Worm (Caenorhabditis elegans) whole organism, L1 larva: Measurements from ENCODE around the gene srz-29.

Experiments
- elt-2 ChIP-seq: sonication (generic microtip); optimal IDR thresholded peaks from 2 replicates; lab custom pipeline; 2016; ENCODE audit warnings: missing genetic modification characterization, mild to moderate bottlenecking, inconsistent platforms, missing compliant biosample characterization, missing genetic modification reagents
- elt-3 ChIP-seq, 6 experiments: fragments of 150-350 bp in 1 of 6; sonication (generic microtip); optimal IDR thresholded peaks; 2 replicates each; lab custom pipeline; 2017 to 2018; ENCODE audit warnings: missing biosample characterization in 6 of 6, missing genetic modification characterization in 6 of 6, inconsistent platforms in 1 of 6
- grh-1 ChIP-seq: fragments of 200-800 bp; sonication (Bioruptor generic); IDR thresholded peaks from 2 replicates; pipeline ENCODE4 v1.3.6; 2022; ENCODE audit warnings: missing genetic modification reagents, missing genetic modification characterization, missing compliant biosample characterization
- lin-39 ChIP-seq: fragments of 150-350 bp; optimal IDR thresholded peaks from 2 replicates; lab custom pipeline; 2014; ENCODE audit warnings: missing biosample characterization, missing genetic modification reagents, missing genetic modification characterization
- mdl-1 ChIP-seq, 2 experiments: fragments of 150-350 bp; optimal IDR thresholded peaks; 2 replicates each; lab custom pipeline; 2014 to 2017; ENCODE audit warnings: missing biosample characterization in 2 of 2, missing genetic modification characterization in 2 of 2, inconsistent platforms in 1 of 2
- nhr-12 ChIP-seq: sonication (generic microtip); optimal IDR thresholded peaks from 2 replicates; lab custom pipeline; 2017; ENCODE audit warnings: missing biosample characterization, missing genetic modification characterization
- sox-4 ChIP-seq: sonication (generic microtip); optimal IDR thresholded peaks from 2 replicates; lab custom pipeline; 2016; ENCODE audit warnings: missing genetic modification characterization, missing compliant biosample characterization
- sup-37 ChIP-seq: fragments of 200-800 bp; sonication (Bioruptor generic); optimal IDR thresholded peaks from 2 replicates; lab custom pipeline; 2018; ENCODE audit warnings: mild to moderate bottlenecking, missing genetic modification characterization, missing compliant biosample characterization
- unc-62 ChIP-seq: fragments of 150-350 bp; optimal IDR thresholded peaks from 2 replicates; lab custom pipeline; 2014; ENCODE audit warnings: missing biosample characterization, missing genetic modification reagents, missing genetic modification characterization
- ztf-11 ChIP-seq, 2 experiments: sonication (generic microtip); optimal IDR thresholded peaks; 2 replicates each; lab custom pipeline; 2016 to 2017; ENCODE audit warnings: missing genetic modification characterization in 2 of 2, missing biosample characterization in 1 of 2, missing compliant biosample characterization in 1 of 2

ce11 chrIV:13645823-13646222 lies at the start of gene srz-29:
- no peak for TF ChIP-seq unc-62 (GFP tag; lab: Kevin White, UChicago)
- no peak for TF ChIP-seq ztf-11 (tag; optimal IDR thresholded peaks at IDR 0.05; lab: Kevin White, UChicago)
- no peak for TF ChIP-seq sup-37 (GFP tag; lab: Kevin White, UChicago)
- TF ChIP-seq elt-2, result no peak
- TF ChIP-seq grh-1, result no peak
- no peak for TF ChIP-seq sox-4 (tag; lab: Kevin White, UChicago)
- TF ChIP-seq elt-3 (tag; optimal IDR thresholded peaks at IDR 0.05; lab: Kevin White, UChicago), result no peak
- TF ChIP-seq lin-39 (tag; lab: Kevin White, UChicago), result no peak
- TF ChIP-seq nhr-12 (tag; lab: Kevin White, UChicago), result no peak
- TF ChIP-seq mdl-1 (tag; optimal IDR thresholded peaks at IDR 0.05; lab: Kevin White, UChicago), result no peak
